Fruit fly (Drosophila melanogaster): ENCODE results near the gene RpS13.

RpS13 gene

dm6 chr2L:8362273-8362954, 2.0 kb downstream of the RpS13 start, which contains the start of gene CG7627 (continued):
- TF ChIP-seq CG10147 (GFP tag; optimal IDR thresholded peaks at IDR 0.05) (peak; percentile 21), CG42726 (GFP tag; IDR thresholded peaks at IDR 0.05; ENCODE audit: partially characterized antibody) (0 out of 2 replicates have a peak, but pooled peaks have one; percentile 42), CG11247 (GFP tag; IDR thresholded peaks at IDR 0.05) (peak; percentile 88), CG6854 (GFP tag; optimal IDR thresholded peaks at IDR 0.05) (peak; percentile 60), CG12236 (GFP tag; optimal IDR thresholded peaks at IDR 0.05) (no peak), Max (GFP tag; optimal IDR thresholded peaks at IDR 0.05) (peak; percentile 47), Dp (GFP tag; optimal IDR thresholded peaks at IDR 0.05) (no peak), bsh (GFP tag; optimal IDR thresholded peaks at IDR 0.05) (peak in 1 of 2 experiments; percentile 72), zfh1 (GFP tag; IDR thresholded peaks at IDR 0.05) (peak; percentile 82), CG11695 (GFP tag; IDR thresholded peaks at IDR 0.05) (peak; percentile 72; the same call in 2 of the 3 replicates), HmgZ (tag; optimal IDR thresholded peaks at IDR 0.05) (peak; percentile 46), cato (GFP tag; optimal IDR thresholded peaks at IDR 0.05; ENCODE audit: borderline replicate concordance) (no peak), Dfd (GFP tag; optimal IDR thresholded peaks at IDR 0.05) (no peak), CG18011 (GFP tag; optimal IDR thresholded peaks at IDR 0.05) (peak; percentile 26), CG2202 (tag; optimal IDR thresholded peaks at IDR 0.05) (no peak), MESR4 (GFP tag; optimal IDR thresholded peaks at IDR 0.05) (no peak), CG18599 (GFP tag; optimal IDR thresholded peaks at IDR 0.05) (peak; percentile 94), HLH54F (GFP tag; optimal IDR thresholded peaks at IDR 0.05) (peak; percentile 72), CG16863 (GFP tag; optimal IDR thresholded peaks at IDR 0.05) (peak; percentile 40), salm (tag; optimal IDR thresholded peaks at IDR 0.05) (no peak), sim (GFP tag; IDR thresholded peaks at IDR 0.05) (peak; percentile 57), dmrt11E (tag; optimal IDR thresholded peaks at IDR 0.05) (peak; percentile 62), gt (GFP tag; IDR thresholded peaks at IDR 0.05) (no peak), CG17186 (GFP tag; optimal IDR thresholded peaks at IDR 0.05) (no peak), Dll (GFP tag; IDR thresholded peaks at IDR 0.05; ENCODE audit: partially characterized antibody) (no peak), ATbp (GFP tag; optimal IDR thresholded peaks at IDR 0.05) (peak; percentile 68), CG8388 (GFP tag; optimal IDR thresholded peaks at IDR 0.05) (peak; percentile 55), CG31224 (GFP tag; IDR thresholded peaks at IDR 0.05) (peak; percentile 96), CG12219 (GFP tag; optimal IDR thresholded peaks at IDR 0.05) (peak; percentile 73), CG8944 (GFP tag; optimal IDR thresholded peaks at IDR 0.05) (peak; percentile 75), kni (GFP tag; optimal IDR thresholded peaks at IDR 0.05) (no peak), CG4617 (GFP tag; optimal IDR thresholded peaks at IDR 0.05; ENCODE audit: borderline replicate concordance) (no peak), CG1602 (GFP tag; optimal IDR thresholded peaks at IDR 0.05) (peak; percentile 23), Ada2b (GFP tag; IDR thresholded peaks at IDR 0.05) (peak; percentile 83), CG30431 (GFP tag; optimal IDR thresholded peaks at IDR 0.05) (peak; percentile 11), Lhr (GFP tag; optimal IDR thresholded peaks at IDR 0.05) (no peak), CG7271 (tag; optimal IDR thresholded peaks at IDR 0.05) (no peak), CG13624 (GFP tag; optimal IDR thresholded peaks at IDR 0.05) (peak; percentile 45), dati (GFP tag; IDR thresholded peaks at IDR 0.05) (peak; percentile 61; the same call in 1 of the 2 replicates), da (GFP tag; optimal IDR thresholded peaks at IDR 0.05) (peak; percentile 19), ase (GFP tag; IDR thresholded peaks at IDR 0.05) (peak; percentile 64; the same call in 2 of the 3 replicates), knrl (GFP tag; IDR thresholded peaks at IDR 0.05; ENCODE audit: partially characterized antibody) (no peak), Ets65A (GFP tag) (peak; percentile 97), CG6272 (GFP tag; IDR thresholded peaks at IDR 0.05) (peak; percentile 58), CoRest (tag; optimal IDR thresholded peaks at IDR 0.05) (peak; percentile 68), schlank (tag; optimal IDR thresholded peaks at IDR 0.05) (peak; percentile 64), CG30403 (GFP tag; optimal IDR thresholded peaks at IDR 0.05) (peak; percentile 83), CG10543 (GFP tag; optimal IDR thresholded peaks at IDR 0.05) (peak; percentile 87), CG15011 (GFP tag; optimal IDR thresholded peaks at IDR 0.05) (peak; percentile 1)

Data from whole organism, embryonic.